Worm (Caenorhabditis elegans): Measurements from ENCODE around the gene srm-4.
"Not testable (repeated sequence)": the region's sequence is repeated elsewhere in the genome, so short reads cannot be mapped to it uniquely, and the experiment has no call there.

- TF ChIP-seq ztf-11, snpc-4 (tag; optimal IDR thresholded peaks at IDR 0.05): not testable (repeated sequence)
These were observed 26.4 kb upstream of the srm-4 start, which contains the start of gene spig-4 for ce11 chrV:14306771-14307170.
